Fruit fly (Drosophila melanogaster) whole organism, prepupa: ENCODE measurements around the gene Trs20.

Experiments used
- CG16779 ChIP-seq: fragments of 200-800 bp; sonication (Bioruptor generic); optimal IDR thresholded peaks from 3 replicates; lab custom pipeline; 2017; ENCODE audit warnings: missing biosample characterization, mild to moderate bottlenecking, missing genetic modification characterization
- Eip93F ChIP-seq: fragments of 200-800 bp; sonication (Bioruptor generic); optimal IDR thresholded peaks from 2 replicates; lab custom pipeline; 2016; ENCODE audit warnings: missing biosample characterization, mild to moderate bottlenecking, missing genetic modification characterization
- Hr39 ChIP-seq: fragments of 200-800 bp; sonication (Bioruptor generic); optimal IDR thresholded peaks from 2 replicates; lab custom pipeline; 2016; ENCODE audit warnings: missing biosample characterization, missing genetic modification characterization
- Hr4 ChIP-seq: fragments of 200-800 bp; sonication (Bioruptor generic); optimal IDR thresholded peaks from 3 replicates; lab custom pipeline; 2016; ENCODE audit warnings: missing biosample characterization, missing genetic modification characterization
- net ChIP-seq: fragments of 200-800 bp; sonication (Bioruptor generic); optimal IDR thresholded peaks from 3 replicates; lab custom pipeline; 2016; ENCODE audit warnings: missing biosample characterization, missing genetic modification characterization

dm6 chr3L:16131264-16132066 lies at the start of gene Trs20, which contains the start of gene elg1:
- TF ChIP-seq Eip93F (GFP tag; lab: Kevin White, UChicago), result no peak
- TF ChIP-seq Hr4 (GFP tag; lab: Kevin White, UChicago), result no peak
- TF ChIP-seq CG16779 (tag; lab: Kevin White, UChicago), result no peak
- TF ChIP-seq Hr39 (GFP tag; lab: Kevin White, UChicago), result no peak
- no peak for TF ChIP-seq net (GFP tag; lab: Kevin White, UChicago)
